Fruit fly (Drosophila melanogaster): ENCODE data around the gene CG10859.

DNA sequence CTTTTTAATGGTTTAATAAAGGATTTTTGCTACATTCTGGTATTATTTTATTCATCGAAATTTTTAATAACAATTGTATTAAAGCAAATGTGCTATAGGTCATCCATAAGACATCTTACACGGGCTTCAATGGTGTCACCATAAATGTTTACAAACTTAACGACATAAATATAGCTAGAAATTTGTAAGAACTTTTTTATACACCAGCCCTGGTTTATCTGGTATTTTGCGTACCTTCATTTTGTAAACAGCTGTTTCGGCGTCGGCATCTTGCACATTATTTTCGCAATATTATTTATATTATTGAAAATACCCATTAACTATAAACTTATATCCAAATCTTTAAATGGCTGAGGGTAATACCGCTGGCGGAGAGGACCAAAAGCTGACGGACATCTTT is 31.1 kb downstream of the CG10859 start, which contains the start of gene Tap42:
- TF ChIP-seq EcR (GFP tag; optimal IDR thresholded peaks at IDR 0.05) (no peak), Pif1A (GFP tag; optimal IDR thresholded peaks at IDR 0.05) (no peak), CG17806 (tag; optimal IDR thresholded peaks at IDR 0.05) (no peak), CG12605 (GFP tag; IDR thresholded peaks at IDR 0.05) (no peak), Ets98B (GFP tag; IDR thresholded peaks at IDR 0.05) (no peak), CG34367 (tag; optimal IDR thresholded peaks at IDR 0.05) (no peak), CG32121 (GFP tag; IDR thresholded peaks at IDR 0.05) (no peak), CG8159 (tag; optimal IDR thresholded peaks at IDR 0.05) (no peak), CG14655 (GFP tag; optimal IDR thresholded peaks at IDR 0.05) (no peak), CG13204 (GFP tag; optimal IDR thresholded peaks at IDR 0.05) (no peak), CG9948 (tag; optimal IDR thresholded peaks at IDR 0.05) (no peak), Pif1B (GFP tag; optimal IDR thresholded peaks at IDR 0.05) (no peak), D1 (tag; optimal IDR thresholded peaks at IDR 0.05) (no peak), gl (tag; optimal IDR thresholded peaks at IDR 0.05) (no peak)

Measured in whole organism, pupa.